Fruit fly (Drosophila melanogaster) whole organism, pupa: ENCODE results near the gene CG10738.

Experiments used
- CG10348 ChIP-seq: fragments of 200-800 bp; sonication (Bioruptor generic); IDR thresholded peaks from 2 replicates; pipeline ENCODE4 v1.3.6; 2022; ENCODE audit warnings: missing biosample characterization, missing genetic modification characterization
- CG12605 ChIP-seq: fragments of 200-800 bp; sonication (Bioruptor generic); IDR thresholded peaks from 2 replicates; pipeline ENCODE4 v1.3.6; 2022; ENCODE audit warnings: missing biosample characterization, missing genetic modification characterization
- CG13204 ChIP-seq: fragments of 200-800 bp; sonication (Bioruptor generic); optimal IDR thresholded peaks from 2 replicates; lab custom pipeline; 2018; ENCODE audit warnings: missing biosample characterization, mild to moderate bottlenecking, missing genetic modification characterization, moderate library complexity
- CG15710 ChIP-seq: fragments of 200-800 bp; sonication (Bioruptor generic); optimal IDR thresholded peaks from 2 replicates; lab custom pipeline; 2018; ENCODE audit warnings: missing biosample characterization, mild to moderate bottlenecking, missing genetic modification characterization, moderate library complexity
- CG17806 ChIP-seq: fragments of 200-800 bp; sonication (Bioruptor generic); optimal IDR thresholded peaks from 2 replicates; lab custom pipeline; 2018; ENCODE audit warnings: missing biosample characterization, mild to moderate bottlenecking, missing genetic modification characterization, moderate library complexity
- CG32121 ChIP-seq: fragments of 200-800 bp; sonication (Bioruptor generic); IDR thresholded peaks from 2 replicates; pipeline ENCODE4 v1.3.6; 2022; ENCODE audit warnings: missing biosample characterization, missing genetic modification characterization
- CG34367 ChIP-seq: fragments of 200-800 bp; sonication (Bioruptor generic); optimal IDR thresholded peaks from 2 replicates; lab custom pipeline; 2018; ENCODE audit warnings: missing biosample characterization, mild to moderate bottlenecking, missing genetic modification characterization
- CG4496 ChIP-seq: fragments of 200-800 bp; sonication (Bioruptor generic); IDR thresholded peaks from 3 replicates; pipeline ENCODE4 v1.3.6; 2022; ENCODE audit warnings: missing biosample characterization, missing genetic modification characterization
- CG8159 ChIP-seq: fragments of 200-800 bp; sonication (Bioruptor generic); optimal IDR thresholded peaks from 3 replicates; lab custom pipeline; 2018; ENCODE audit warnings: missing biosample characterization, mild to moderate bottlenecking, missing genetic modification characterization, moderate library complexity
- CG8301 ChIP-seq: fragments of 200-800 bp; sonication (Bioruptor generic); optimal IDR thresholded peaks from 2 replicates; lab custom pipeline; 2018; ENCODE audit warnings: missing biosample characterization, mild to moderate bottlenecking, missing genetic modification characterization
- CG9948 ChIP-seq: fragments of 200-800 bp; sonication (Bioruptor generic); optimal IDR thresholded peaks from 2 replicates; lab custom pipeline; 2018; ENCODE audit warnings: missing biosample characterization, mild to moderate bottlenecking, missing genetic modification characterization, moderate library complexity
- D1 ChIP-seq: fragments of 200-800 bp; sonication (Bioruptor generic); optimal IDR thresholded peaks from 2 replicates; lab custom pipeline; 2018; ENCODE audit warnings: missing biosample characterization, mild to moderate bottlenecking, missing genetic modification characterization, moderate library complexity
- EcR ChIP-seq: fragments of 200-800 bp; sonication (Bioruptor generic); optimal IDR thresholded peaks from 3 replicates; lab custom pipeline; 2019; ENCODE audit warnings: missing biosample characterization, missing genetic modification characterization, mild to moderate bottlenecking, moderate library complexity, missing genetic modification reagents
- Ets98B ChIP-seq: fragments of 200-800 bp; sonication (Bioruptor generic); IDR thresholded peaks from 2 replicates; pipeline ENCODE4 v1.3.6; 2022; ENCODE audit warnings: missing biosample characterization, missing genetic modification characterization
- Pif1A ChIP-seq: fragments of 200-800 bp; sonication (Bioruptor generic); optimal IDR thresholded peaks from 3 replicates; lab custom pipeline; 2016; ENCODE audit warnings: missing biosample characterization, missing genetic modification characterization
- Pif1B ChIP-seq: fragments of 200-800 bp; sonication (Bioruptor generic); optimal IDR thresholded peaks from 3 replicates; lab custom pipeline; 2016; ENCODE audit warnings: missing biosample characterization, missing genetic modification characterization
- Snoo ChIP-seq: fragments of 200-800 bp; sonication (Bioruptor generic); optimal IDR thresholded peaks from 3 replicates; lab custom pipeline; 2017; ENCODE audit warnings: missing biosample characterization, mild to moderate bottlenecking, missing genetic modification characterization, inconsistent platforms
- fd96Ca ChIP-seq: fragments of 200-800 bp; sonication (Bioruptor generic); IDR thresholded peaks from 3 replicates; pipeline ENCODE4 v1.3.6; 2022; ENCODE audit warnings: missing biosample characterization, missing genetic modification characterization
- gl ChIP-seq: fragments of 200-800 bp; sonication (Bioruptor generic); optimal IDR thresholded peaks from 2 replicates; lab custom pipeline; 2018; ENCODE audit warnings: missing biosample characterization, mild to moderate bottlenecking, missing genetic modification characterization
- rn ChIP-seq: fragments of 200-800 bp; sonication (Bioruptor generic); IDR thresholded peaks from 2 replicates; pipeline ENCODE4 v1.3.6; 2022; ENCODE audit warnings: missing biosample characterization, missing genetic modification characterization

CG10738 gene

dm6 chr3L:13410999-13411398, 39.6 kb upstream of the CG10738 start:
- TF ChIP-seq Ets98B (GFP tag; lab: Robert Waterston, UW): no peak
- no peak for TF ChIP-seq CG8301
- peak; percentile 93 for TF ChIP-seq D1 (tag; lab: Kevin White, UChicago)
- TF ChIP-seq CG10348 (GFP tag; lab: Robert Waterston, UW): no peak
- TF ChIP-seq EcR (GFP tag; lab: Kevin White, UChicago): peak; percentile 25
- TF ChIP-seq, all 21 proteins: peak for 2

- TF ChIP-seq Pif1A (no peak), EcR (GFP tag; lab: Kevin White, UChicago) (no peak), CG8159 (peak; percentile 39), CG13204 (GFP tag; lab: Kevin White, UChicago) (no peak), CG15710 (tag; lab: Kevin White, UChicago) (peak; percentile 8), gl (no peak), Pif1B (GFP tag; lab: Kevin White, UChicago) (no peak), CG4496 (GFP tag; lab: Robert Waterston, UW) (no peak), CG34367 (tag; lab: Kevin White, UChicago) (no peak), Snoo (tag; lab: Kevin White, UChicago) (no peak), Ets98B (GFP tag; lab: Robert Waterston, UW) (no peak), CG8301 (no peak), CG9948 (tag; lab: Kevin White, UChicago) (no peak), rn (GFP tag; lab: Robert Waterston, UW) (no peak), fd96Ca (GFP tag; lab: Robert Waterston, UW) (no peak), CG12605 (GFP tag; lab: Robert Waterston, UW) (no peak), CG17806 (no peak), D1 (tag; lab: Kevin White, UChicago) (no peak), CG32121 (GFP tag; lab: Robert Waterston, UW) (peak; percentile 17; the same call in 1 of the 2 replicates)
Measured at dm6 chr3L:13412200-13412885, 38.2 kb upstream of the CG10738 start, which contains the start of the genes CG10222 and flr. Gene CG10222, minus strand, starts transcription at chr3L:13412453. Gene flr, plus strand, starts transcription at chr3L:13412843.

dm6 chr3L:13412886-13413224, 37.7 kb upstream of the CG10738 start:
- TF ChIP-seq CG15710 (tag; lab: Kevin White, UChicago) (no peak), fd96Ca (GFP tag; lab: Robert Waterston, UW) (no peak), CG17806 (no peak), CG34367 (tag; lab: Kevin White, UChicago) (no peak), CG8159 (no peak), Snoo (tag; lab: Kevin White, UChicago) (no peak), Pif1B (GFP tag; lab: Kevin White, UChicago) (no peak), CG4496 (GFP tag; lab: Robert Waterston, UW) (no peak), CG32121 (GFP tag; lab: Robert Waterston, UW) (no peak), CG8301 (no peak), Ets98B (GFP tag; lab: Robert Waterston, UW) (no peak), D1 (tag; lab: Kevin White, UChicago) (no peak), CG10348 (GFP tag; lab: Robert Waterston, UW) (no peak), EcR (GFP tag; lab: Kevin White, UChicago) (no peak), gl (no peak), CG13204 (GFP tag; lab: Kevin White, UChicago) (no peak)

- TF ChIP-seq CG13204 (GFP tag; lab: Kevin White, UChicago) (no peak), Pif1B (GFP tag; lab: Kevin White, UChicago) (no peak), CG9948 (tag; lab: Kevin White, UChicago) (no peak), D1 (tag; lab: Kevin White, UChicago) (no peak), CG17806 (no peak), CG15710 (tag; lab: Kevin White, UChicago) (no peak), Snoo (tag; lab: Kevin White, UChicago) (no peak), CG34367 (tag; lab: Kevin White, UChicago) (no peak), CG8159 (no peak), CG12605 (GFP tag; lab: Robert Waterston, UW) (no peak), fd96Ca (GFP tag; lab: Robert Waterston, UW) (no peak), CG10348 (GFP tag; lab: Robert Waterston, UW) (no peak), Ets98B (GFP tag; lab: Robert Waterston, UW) (no peak), EcR (GFP tag; lab: Kevin White, UChicago) (no peak), CG8301 (no peak), CG4496 (GFP tag; lab: Robert Waterston, UW) (no peak)
Measured at dm6 chr3L:13420212-13420611, 30.4 kb upstream of the CG10738 start.

dm6 chr3L:13422286-13422787, 28.2 kb upstream of the CG10738 start, which contains the start of gene CG32121:
Gene CG32121, minus strand, starts transcription at chr3L:13422336.
- TF ChIP-seq rn (GFP tag; lab: Robert Waterston, UW) (no peak), Snoo (tag; lab: Kevin White, UChicago) (no peak), gl (no peak), CG13204 (GFP tag; lab: Kevin White, UChicago) (no peak), CG10348 (GFP tag; lab: Robert Waterston, UW) (no peak), CG8159 (no peak), CG32121 (GFP tag; lab: Robert Waterston, UW) (no peak; the same call in 1 of the 2 replicates), CG15710 (tag; lab: Kevin White, UChicago) (no peak), Pif1B (GFP tag; lab: Kevin White, UChicago) (no peak), CG12605 (GFP tag; lab: Robert Waterston, UW) (no peak), Ets98B (GFP tag; lab: Robert Waterston, UW) (no peak), Pif1A (no peak), D1 (tag; lab: Kevin White, UChicago) (no peak)
